Worm (Caenorhabditis elegans): ENCODE results near the gene hosl-1.

Gene hosl-1

ce11 chrX:4607300-4607699, 29.6 kb upstream of the hosl-1 start (continued):
- TF ChIP-seq xnd-1 (tag; optimal IDR thresholded peaks at IDR 0.05): no peak
- TF ChIP-seq Y53F4B.3 (GFP tag; IDR thresholded peaks at IDR 0.05): no peak
- peak; percentile 65 for TF ChIP-seq B0261.1 (tag; optimal IDR thresholded peaks at IDR 0.05)
- TF ChIP-seq ztf-6 (GFP tag; IDR thresholded peaks at IDR 0.05): no peak
- no peak for TF ChIP-seq gei-17 (GFP tag; optimal IDR thresholded peaks at IDR 0.05)
- no peak for TF ChIP-seq F49E8.2 (tag; optimal IDR thresholded peaks at IDR 0.05; ENCODE audit: insufficient read depth)
- peak; percentile 22; the same call in 1 of the 2 replicates for TF ChIP-seq hmg-1.2 (GFP tag; IDR thresholded peaks at IDR 0.05)
- TF ChIP-seq him-1 (tag; optimal IDR thresholded peaks at IDR 0.05): peak; percentile 58
- TF ChIP-seq rpc-1 (optimal IDR thresholded peaks at IDR 0.05): peak; percentile 57
- peak; percentile 87 for TF ChIP-seq rpc-1 (tag; optimal IDR thresholded peaks at IDR 0.05)
- TF ChIP-seq lin-40 (tag; optimal IDR thresholded peaks at IDR 0.05): no peak
- no peak for TF ChIP-seq mxl-1 (tag; optimal IDR thresholded peaks at IDR 0.05)
- TF ChIP-seq ztf-18 (tag; optimal IDR thresholded peaks at IDR 0.05): peak; percentile 16
- TF ChIP-seq mes-4 (tag; optimal IDR thresholded peaks at IDR 0.05): no peak
- TF ChIP-seq lsl-1 (GFP tag; optimal IDR thresholded peaks at IDR 0.05): no peak
- TF ChIP-seq nhr-90 (tag; optimal IDR thresholded peaks at IDR 0.05): no peak
- TF ChIP-seq B0019.2 (GFP tag; conservative IDR thresholded peaks at IDR 0.05): no peak
- no peak for TF ChIP-seq unc-130 (GFP tag; optimal IDR thresholded peaks at IDR 0.05)
- TF ChIP-seq attf-5 (GFP tag; optimal IDR thresholded peaks at IDR 0.05): no peak

ce11 chrX:4609635-4610034, 27.3 kb upstream of the hosl-1 start:
- TF ChIP-seq ceh-40 (GFP tag; IDR thresholded peaks at IDR 0.05): no peak

ce11 chrX:4615034-4615433, 21.9 kb upstream of the hosl-1 start:
- no peak for TF ChIP-seq lsl-1 (GFP tag; optimal IDR thresholded peaks at IDR 0.05)
- no peak for TF ChIP-seq F57C9.4 (tag; optimal IDR thresholded peaks at IDR 0.05)
- TF ChIP-seq ama-1 (optimal IDR thresholded peaks at IDR 0.05): no peak
- TF ChIP-seq ama-1 (GFP tag; optimal IDR thresholded peaks at IDR 0.05): no peak
- no peak for TF ChIP-seq F22D6.2 (tag; optimal IDR thresholded peaks at IDR 0.05)
- TF ChIP-seq tlf-1 (GFP tag; optimal IDR thresholded peaks at IDR 0.05): no peak
- TF ChIP-seq egl-18 (GFP tag; IDR thresholded peaks at IDR 0.05): no peak
- TF ChIP-seq snpc-1.1 (tag; optimal IDR thresholded peaks at IDR 0.05; ENCODE audit: insufficient read depth): no peak
- no peak for TF ChIP-seq T07F8.4 (tag; optimal IDR thresholded peaks at IDR 0.05)
- no peak for TF ChIP-seq F57A8.1 (GFP tag; optimal IDR thresholded peaks at IDR 0.05)
- TF ChIP-seq bed-1 (GFP tag; IDR thresholded peaks at IDR 0.05): no peak
- no peak for TF ChIP-seq zfh-2 (GFP tag; conservative IDR thresholded peaks at IDR 0.05)
- no peak for TF ChIP-seq hlh-12 (tag; optimal IDR thresholded peaks at IDR 0.05)
- no peak for TF ChIP-seq lin-26 (GFP tag; IDR thresholded peaks at IDR 0.05)
- TF ChIP-seq F49E8.2 (tag; optimal IDR thresholded peaks at IDR 0.05; ENCODE audit: insufficient read depth): no peak

- 0 out of 2 replicates have a peak, but pooled peaks have one; percentile 33 for TF ChIP-seq C17E4.6 (GFP tag; IDR thresholded peaks at IDR 0.05)
- peak; percentile 4 for TF ChIP-seq ztf-26 (tag; optimal IDR thresholded peaks at IDR 0.05)
- peak; percentile 54; the same call in 1 of the 2 replicates for TF ChIP-seq nfyb-1 (GFP tag; IDR thresholded peaks at IDR 0.05)
- no peak for TF ChIP-seq F37B4.10 (GFP tag; IDR thresholded peaks at IDR 0.05)
- TF ChIP-seq aptf-3 (GFP tag; IDR thresholded peaks at IDR 0.05): no peak
- TF ChIP-seq ztf-22 (GFP tag; optimal IDR thresholded peaks at IDR 0.05): no peak
- TF ChIP-seq lin-35 (GFP tag; optimal IDR thresholded peaks at IDR 0.05): no peak
- TF ChIP-seq F49E8.2 (tag; optimal IDR thresholded peaks at IDR 0.05; ENCODE audit: insufficient read depth): no peak
- TF ChIP-seq F52B5.7 (tag; optimal IDR thresholded peaks at IDR 0.05): no peak
- TF ChIP-seq B0035.1 (tag; optimal IDR thresholded peaks at IDR 0.05): no peak
- no peak for TF ChIP-seq nfya-2 (GFP tag; IDR thresholded peaks at IDR 0.05)
- no peak for TF ChIP-seq bed-2 (GFP tag; IDR thresholded peaks at IDR 0.05)
- peak; percentile 27 for TF ChIP-seq ceh-27 (GFP tag; optimal IDR thresholded peaks at IDR 0.05)
- TF ChIP-seq hmg-1.2 (GFP tag; IDR thresholded peaks at IDR 0.05): peak; percentile 41; the same call in 1 of the 2 replicates
- peak; percentile 4 for TF ChIP-seq F10E7.11 (tag; optimal IDR thresholded peaks at IDR 0.05)
- peak; percentile 44; the same call in 1 of the 2 replicates for TF ChIP-seq mcd-1 (GFP tag; IDR thresholded peaks at IDR 0.05)
- TF ChIP-seq attf-5 (GFP tag; optimal IDR thresholded peaks at IDR 0.05): peak; percentile 52
These were observed 20.1 kb upstream of the hosl-1 start for ce11 chrX:4616832-4617231.

All from whole organism, young adult.